Fruit fly (Drosophila melanogaster) whole organism, wandering third instar larva: Measurements from ENCODE around the gene CG4502.

Experiments used
- Abd-B ChIP-seq: fragments of >200 bp; optimal IDR thresholded peaks from 2 replicates; lab custom pipeline; 2017; ENCODE audit warnings: missing biosample characterization, missing genetic modification characterization
- CG9705 ChIP-seq: fragments of 200-800 bp; sonication (Bioruptor generic); optimal IDR thresholded peaks from 2 replicates; lab custom pipeline; 2018; ENCODE audit warnings: missing biosample characterization, mild to moderate bottlenecking, missing genetic modification characterization
- Hnf4 ChIP-seq: fragments of 200-800 bp; sonication (Bioruptor generic); optimal IDR thresholded peaks from 2 replicates; lab custom pipeline; 2016; ENCODE audit warnings: missing biosample characterization, mild to moderate bottlenecking, missing genetic modification characterization
- Hr78 ChIP-seq: fragments of >200 bp; optimal IDR thresholded peaks from 2 replicates; lab custom pipeline; 2017; ENCODE audit warnings: missing biosample characterization, missing genetic modification characterization
- OdsH ChIP-seq: fragments of 200-800 bp; sonication (Bioruptor generic); optimal IDR thresholded peaks from 2 replicates; lab custom pipeline; 2016; ENCODE audit warnings: missing biosample characterization, mild to moderate bottlenecking, missing genetic modification characterization
- Sp1 ChIP-seq: fragments of 200-800 bp; sonication (Bioruptor generic); optimal IDR thresholded peaks from 3 replicates; lab custom pipeline; 2019; ENCODE audit warnings: missing biosample characterization, mild to moderate bottlenecking, missing genetic modification characterization, moderate library complexity
- psq ChIP-seq: fragments of 200-800 bp; sonication (Bioruptor generic); optimal IDR thresholded peaks from 3 replicates; lab custom pipeline; 2017; ENCODE audit warnings: missing biosample characterization, mild to moderate bottlenecking, missing genetic modification characterization, moderate library complexity
- sv ChIP-seq: fragments of 200-800 bp; sonication (Bioruptor generic); optimal IDR thresholded peaks from 3 replicates; lab custom pipeline; 2016; ENCODE audit warnings: missing biosample characterization, missing genetic modification characterization

dm6 chr2L:7249293-7249819 is 45.3 kb upstream of the CG4502 start, which contains the start of gene Ndae1:
- no peak for TF ChIP-seq Abd-B
- no peak for TF ChIP-seq CG9705 (GFP tag; lab: Kevin White, UChicago)
- TF ChIP-seq Hnf4 (GFP tag; lab: Kevin White, UChicago): no peak
- no peak for TF ChIP-seq sv
- TF ChIP-seq Hr78: no peak
- TF ChIP-seq psq: no peak
- no peak for TF ChIP-seq Sp1
- no peak for TF ChIP-seq OdsH (GFP tag; lab: Kevin White, UChicago)
